Fruit fly (Drosophila melanogaster): ENCODE data around the gene CG5080.
A peak's percentile ranks its signal among the peaks of the same experiment; 100 is the strongest.

Gene CG5080

dm6 chr2L:1169867-1170415 is 6.3 kb upstream of the CG5080 start, which contains the start of the genes CG31922 and Plap:
Gene CG31922 (plus strand): TSS chr2L:1170181.
Gene Plap (minus strand): TSS chr2L:1170365.
- TF ChIP-seq CG33017 (tag; optimal IDR thresholded peaks at IDR 0.05): peak; percentile 65
- TF ChIP-seq cic (GFP tag; optimal IDR thresholded peaks at IDR 0.05): peak; percentile 92
- peak; percentile 79 for TF ChIP-seq CG11617 (GFP tag; optimal IDR thresholded peaks at IDR 0.05)
- peak; percentile 92 for TF ChIP-seq toe (GFP tag; optimal IDR thresholded peaks at IDR 0.05)
- no peak for TF ChIP-seq cnc (optimal IDR thresholded peaks at IDR 0.05)
- TF ChIP-seq Crg-1 (GFP tag; optimal IDR thresholded peaks at IDR 0.05): peak; percentile 77
- peak; percentile 77 for TF ChIP-seq Mnt (GFP tag; optimal IDR thresholded peaks at IDR 0.05)
- no peak for TF ChIP-seq CG5204 (GFP tag; optimal IDR thresholded peaks at IDR 0.05)
- peak; percentile 80 for TF ChIP-seq Hr96 (GFP tag; optimal IDR thresholded peaks at IDR 0.05)
- TF ChIP-seq CG1620 (GFP tag; optimal IDR thresholded peaks at IDR 0.05): peak; percentile 90
- TF ChIP-seq pad (GFP tag; optimal IDR thresholded peaks at IDR 0.05): peak; percentile 62
- TF ChIP-seq CG12768 (GFP tag; optimal IDR thresholded peaks at IDR 0.05): peak; percentile 80
- TF ChIP-seq bab1 (GFP tag; optimal IDR thresholded peaks at IDR 0.05): peak; percentile 69
- TF ChIP-seq CG7101 (tag; optimal IDR thresholded peaks at IDR 0.05): peak; percentile 78
- TF ChIP-seq CG7045 (GFP tag; optimal IDR thresholded peaks at IDR 0.05): peak; percentile 66
- TF ChIP-seq CG14711 (tag; optimal IDR thresholded peaks at IDR 0.05): peak; percentile 56
- TF ChIP-seq tj (GFP tag; optimal IDR thresholded peaks at IDR 0.05): peak; percentile 89
- TF ChIP-seq Clk (GFP tag; optimal IDR thresholded peaks at IDR 0.05): peak; percentile 53
- peak; percentile 74 for TF ChIP-seq ovo (GFP tag; optimal IDR thresholded peaks at IDR 0.05)
- no peak for TF ChIP-seq kay (GFP tag; ENCODE audit: borderline replicate concordance)

dm6 chr2L:1166326-1166725 is 2.6 kb upstream of the CG5080 start, which contains the start of gene CG14341:
Gene CG14341 (plus strand): TSS chr2L:1166506.
- TF ChIP-seq toe (GFP tag; optimal IDR thresholded peaks at IDR 0.05) (no peak), CG11617 (GFP tag; optimal IDR thresholded peaks at IDR 0.05) (no peak), CG7045 (GFP tag; optimal IDR thresholded peaks at IDR 0.05) (no peak), CG5204 (GFP tag; optimal IDR thresholded peaks at IDR 0.05) (no peak), cic (GFP tag; optimal IDR thresholded peaks at IDR 0.05) (no peak), CG7101 (tag; optimal IDR thresholded peaks at IDR 0.05) (no peak), pad (GFP tag; optimal IDR thresholded peaks at IDR 0.05) (no peak), ovo (GFP tag; optimal IDR thresholded peaks at IDR 0.05) (no peak), cnc (optimal IDR thresholded peaks at IDR 0.05) (no peak), tj (GFP tag; optimal IDR thresholded peaks at IDR 0.05) (no peak), Clk (GFP tag; optimal IDR thresholded peaks at IDR 0.05) (no peak), Mnt (GFP tag; optimal IDR thresholded peaks at IDR 0.05) (no peak), Hr96 (GFP tag; optimal IDR thresholded peaks at IDR 0.05) (no peak), CG1620 (GFP tag; optimal IDR thresholded peaks at IDR 0.05) (no peak)

dm6 chr2L:1164294-1164693 is 608 bp upstream of the CG5080 start, which contains the start of gene IntS14:
Gene IntS14 (plus strand): TSS chr2L:1164443.
- peak; percentile 88 for TF ChIP-seq tj (GFP tag; optimal IDR thresholded peaks at IDR 0.05)
- TF ChIP-seq CG11617 (GFP tag; optimal IDR thresholded peaks at IDR 0.05): no peak
- TF ChIP-seq Hr96 (GFP tag; optimal IDR thresholded peaks at IDR 0.05): no peak
- TF ChIP-seq ovo (GFP tag; optimal IDR thresholded peaks at IDR 0.05): peak; percentile 92
- peak; percentile 13 for TF ChIP-seq bab1 (GFP tag; optimal IDR thresholded peaks at IDR 0.05)

dm6 chr2L:1158519-1159319 is 5.0 kb downstream of the CG5080 start, which contains the start of gene Tango14:
Gene Tango14 (plus strand): TSS chr2L:1158661.
- TF ChIP-seq kay (GFP tag; ENCODE audit: borderline replicate concordance) (no peak), CG14711 (tag; optimal IDR thresholded peaks at IDR 0.05) (no peak), CG7045 (GFP tag; optimal IDR thresholded peaks at IDR 0.05) (no peak), tj (GFP tag; optimal IDR thresholded peaks at IDR 0.05) (no peak), CG7101 (tag; optimal IDR thresholded peaks at IDR 0.05) (no peak), Crg-1 (GFP tag; optimal IDR thresholded peaks at IDR 0.05) (no peak), Hr96 (GFP tag; optimal IDR thresholded peaks at IDR 0.05) (no peak), Mnt (GFP tag; optimal IDR thresholded peaks at IDR 0.05) (no peak), CG33017 (tag; optimal IDR thresholded peaks at IDR 0.05) (no peak), CG5204 (GFP tag; optimal IDR thresholded peaks at IDR 0.05) (no peak), bab1 (GFP tag; optimal IDR thresholded peaks at IDR 0.05) (no peak), toe (GFP tag; optimal IDR thresholded peaks at IDR 0.05) (no peak), CG11617 (GFP tag; optimal IDR thresholded peaks at IDR 0.05) (no peak), CG1620 (GFP tag; optimal IDR thresholded peaks at IDR 0.05) (no peak), ovo (GFP tag; optimal IDR thresholded peaks at IDR 0.05) (no peak), CG12768 (GFP tag; optimal IDR thresholded peaks at IDR 0.05) (no peak)

- TF ChIP-seq CG1620 (GFP tag; optimal IDR thresholded peaks at IDR 0.05) (peak; percentile 6), CG7101 (tag; optimal IDR thresholded peaks at IDR 0.05) (peak; percentile 44), toe (GFP tag; optimal IDR thresholded peaks at IDR 0.05) (no peak), Crg-1 (GFP tag; optimal IDR thresholded peaks at IDR 0.05) (no peak), Hr96 (GFP tag; optimal IDR thresholded peaks at IDR 0.05) (peak; percentile 7), CG33017 (tag; optimal IDR thresholded peaks at IDR 0.05) (peak; percentile 21), ovo (GFP tag; optimal IDR thresholded peaks at IDR 0.05) (peak; percentile 87), Mnt (GFP tag; optimal IDR thresholded peaks at IDR 0.05) (peak; percentile 75), CG14711 (tag; optimal IDR thresholded peaks at IDR 0.05) (peak; percentile 19), cnc (optimal IDR thresholded peaks at IDR 0.05) (no peak), CG5204 (GFP tag; optimal IDR thresholded peaks at IDR 0.05) (no peak), pad (GFP tag; optimal IDR thresholded peaks at IDR 0.05) (peak; percentile 97), kay (GFP tag; ENCODE audit: borderline replicate concordance) (no peak), CG7045 (GFP tag; optimal IDR thresholded peaks at IDR 0.05) (peak; percentile 20), CG12768 (GFP tag; optimal IDR thresholded peaks at IDR 0.05) (no peak), cic (GFP tag; optimal IDR thresholded peaks at IDR 0.05) (peak; percentile 39), CG11617 (GFP tag; optimal IDR thresholded peaks at IDR 0.05) (no peak), tj (GFP tag; optimal IDR thresholded peaks at IDR 0.05) (peak; percentile 75), bab1 (GFP tag; optimal IDR thresholded peaks at IDR 0.05) (no peak), Clk (GFP tag; optimal IDR thresholded peaks at IDR 0.05) (no peak)
Observed at dm6 chr2L:1157679-1158518, 5.8 kb downstream of the CG5080 start, which contains the start of gene capt. Gene capt (minus strand): TSS chr2L:1158262.
